Worm (Caenorhabditis elegans): ENCODE measurements around the gene vha-19.
A peak's percentile ranks its signal among the peaks of the same experiment; 100 is the strongest.

The vha-19 gene

DNA sequence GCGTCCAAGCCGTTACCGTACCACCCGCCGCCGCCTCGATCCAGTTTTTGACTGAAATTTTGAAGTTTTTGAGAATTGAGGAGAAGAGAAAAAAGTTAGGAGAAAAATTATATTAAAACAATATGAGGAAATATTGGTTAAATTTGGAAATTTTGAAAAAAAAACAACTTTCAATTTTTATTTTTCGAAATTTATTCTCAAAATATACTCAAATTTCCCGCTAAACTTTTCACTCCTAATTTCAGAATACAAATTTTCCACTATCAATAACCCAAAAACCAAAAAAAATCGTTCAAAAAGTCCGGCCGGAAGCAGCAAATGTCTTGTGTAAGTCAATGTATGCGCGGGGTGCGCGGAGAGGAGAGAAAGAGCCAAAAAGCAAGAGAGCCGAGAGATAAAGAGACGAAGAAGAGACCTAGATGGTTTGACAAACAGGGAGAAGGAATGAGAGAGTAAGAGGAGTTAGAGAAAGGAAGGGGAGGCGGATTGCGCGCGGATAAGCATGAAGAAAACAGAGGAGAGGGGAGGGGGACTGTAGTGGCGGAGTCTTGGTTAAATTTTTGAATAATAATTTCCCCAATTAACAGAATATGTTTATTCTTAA lies 18.9 kb upstream of the vha-19 start, which contains the start of gene elks-1 (continued):
- TF ChIP-seq pag-3 (tag; optimal IDR thresholded peaks at IDR 0.05; ENCODE audit: borderline replicate concordance) = no peak

DNA sequence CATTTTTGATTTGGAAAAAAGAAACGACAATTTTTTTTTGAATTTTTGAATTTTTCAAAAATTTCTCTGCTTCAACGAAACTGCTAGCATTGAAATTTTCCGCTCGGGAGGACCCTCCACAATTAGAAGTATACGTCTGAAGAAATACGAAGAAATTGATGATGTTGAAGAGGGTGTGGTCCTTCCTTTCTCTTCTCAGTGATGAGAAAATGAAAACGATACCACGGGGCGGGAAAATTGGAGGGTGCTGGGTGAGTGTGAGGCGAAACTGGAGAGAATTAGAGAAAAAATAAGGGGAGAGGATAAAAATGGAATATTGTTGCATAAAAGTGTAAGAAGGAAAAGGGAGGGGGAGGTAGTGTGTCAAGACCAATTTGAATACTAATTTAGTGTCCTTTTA lies 17.0 kb upstream of the vha-19 start:
- TF ChIP-seq unc-42 (tag; optimal IDR thresholded peaks at IDR 0.05) (peak; percentile 12), ceh-6 (GFP tag; optimal IDR thresholded peaks at IDR 0.05) (no peak), ceh-9 (tag; optimal IDR thresholded peaks at IDR 0.05) (no peak), C38D4.7 (GFP tag; optimal IDR thresholded peaks at IDR 0.05) (no peak), fkh-6 (tag; optimal IDR thresholded peaks at IDR 0.05) (no peak), ref-2 (tag; optimal IDR thresholded peaks at IDR 0.05) (peak; percentile 27), nhr-232 (tag; optimal IDR thresholded peaks at IDR 0.05) (no peak), hlh-30 (tag; optimal IDR thresholded peaks at IDR 0.05; ENCODE audit: insufficient read depth) (no peak), Y22D7AL.16 (tag; optimal IDR thresholded peaks at IDR 0.05) (no peak), pqm-1 (tag; optimal IDR thresholded peaks at IDR 0.05) (no peak), ceh-34 (tag; optimal IDR thresholded peaks at IDR 0.05) (no peak)

DNA sequence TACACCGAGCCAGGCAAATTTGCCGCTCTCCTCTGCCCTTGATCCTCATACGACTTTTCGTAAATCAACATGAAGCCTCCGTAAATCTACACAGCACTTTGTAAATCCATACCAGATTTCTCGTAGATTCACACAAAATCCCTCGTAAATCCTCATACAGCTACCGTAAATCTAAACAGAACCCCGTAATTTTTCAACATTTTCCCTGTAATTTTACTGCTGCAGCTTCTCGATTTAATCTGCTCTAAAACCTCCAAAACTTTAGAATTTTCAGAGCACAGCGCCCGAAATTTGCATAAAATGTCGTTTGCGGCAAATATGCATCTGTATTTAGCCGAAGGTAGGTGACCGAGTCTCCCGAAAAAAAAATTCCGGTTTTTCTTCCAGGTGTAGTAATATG lies 14.2 kb upstream of the vha-19 start, which contains the start of gene F42A6.1:
Gene F42A6.1 (plus strand): TSS at position 301 of the 400 bp plus-strand sequence.
- TF ChIP-seq C08G9.2 (tag; optimal IDR thresholded peaks at IDR 0.05) (no peak), mec-3 (tag; optimal IDR thresholded peaks at IDR 0.05; ENCODE audit: borderline replicate concordance) (no peak), unc-86 (tag; optimal IDR thresholded peaks at IDR 0.05) (no peak), T23F11.4 (GFP tag; optimal IDR thresholded peaks at IDR 0.05) (no peak), zip-5 (tag; optimal IDR thresholded peaks at IDR 0.05) (no peak), ceh-2 (tag; optimal IDR thresholded peaks at IDR 0.05) (no peak), nfya-1 (tag; optimal IDR thresholded peaks at IDR 0.05) (no peak), ceh-34 (tag; optimal IDR thresholded peaks at IDR 0.05) (no peak), pqm-1 (tag; optimal IDR thresholded peaks at IDR 0.05) (no peak)

DNA sequence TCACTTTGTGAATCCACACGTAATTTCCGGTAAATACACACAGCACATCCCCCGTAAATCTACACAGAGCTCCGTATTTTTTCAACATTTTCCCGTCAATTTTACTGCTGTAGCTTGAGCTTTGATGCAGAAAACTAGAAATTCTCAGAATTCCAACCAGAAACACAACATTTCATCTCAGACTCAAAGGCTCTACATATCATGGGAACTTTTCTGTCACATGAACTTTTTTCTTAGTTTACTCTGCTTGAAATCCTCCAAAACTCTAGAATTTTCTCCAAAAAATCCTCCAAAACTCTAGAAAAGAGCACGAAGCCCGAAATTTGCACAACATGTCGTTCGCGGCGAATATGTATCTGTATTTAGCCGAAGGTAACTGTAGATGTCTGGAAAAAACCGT lies 5.8 kb upstream of the vha-19 start, which contains the start of gene Y55H10A.2:
Gene Y55H10A.2 (plus strand): TSS at position 301 of the 400 bp plus-strand sequence.
- TF ChIP-seq madf-2 (tag; optimal IDR thresholded peaks at IDR 0.05) = no peak
- TF ChIP-seq ceh-14 (tag; optimal IDR thresholded peaks at IDR 0.05) = no peak
- TF ChIP-seq odd-2 (tag; optimal IDR thresholded peaks at IDR 0.05) = no peak
- no peak for TF ChIP-seq ceh-24 (tag; optimal IDR thresholded peaks at IDR 0.05)
- no peak for TF ChIP-seq K09A11.1 (tag; optimal IDR thresholded peaks at IDR 0.05; ENCODE audit: insufficient read depth)
- no peak for TF ChIP-seq Y22D7AL.16 (tag; optimal IDR thresholded peaks at IDR 0.05)
- TF ChIP-seq mec-3 (tag; optimal IDR thresholded peaks at IDR 0.05; ENCODE audit: borderline replicate concordance) = no peak
- no peak for TF ChIP-seq nhr-11 (tag; optimal IDR thresholded peaks at IDR 0.05)
- TF ChIP-seq hlh-30 (tag; optimal IDR thresholded peaks at IDR 0.05; ENCODE audit: insufficient read depth) = no peak
- no peak for TF ChIP-seq ceh-9 (tag; optimal IDR thresholded peaks at IDR 0.05)
- no peak for TF ChIP-seq nfya-1 (tag; optimal IDR thresholded peaks at IDR 0.05)
- TF ChIP-seq T23F11.4 (GFP tag; optimal IDR thresholded peaks at IDR 0.05) = no peak
- no peak for TF ChIP-seq ref-2 (tag; optimal IDR thresholded peaks at IDR 0.05)
- no peak for TF ChIP-seq F13H6.1 (tag; optimal IDR thresholded peaks at IDR 0.05)
- TF ChIP-seq tbx-2 (tag; optimal IDR thresholded peaks at IDR 0.05) = no peak
- no peak for TF ChIP-seq ceh-18 (tag; optimal IDR thresholded peaks at IDR 0.05)
- TF ChIP-seq fax-1 (tag; optimal IDR thresholded peaks at IDR 0.05) = no peak
- TF ChIP-seq hlh-6 (tag; optimal IDR thresholded peaks at IDR 0.05) = no peak
- no peak for TF ChIP-seq zip-5 (tag; optimal IDR thresholded peaks at IDR 0.05)

DNA sequence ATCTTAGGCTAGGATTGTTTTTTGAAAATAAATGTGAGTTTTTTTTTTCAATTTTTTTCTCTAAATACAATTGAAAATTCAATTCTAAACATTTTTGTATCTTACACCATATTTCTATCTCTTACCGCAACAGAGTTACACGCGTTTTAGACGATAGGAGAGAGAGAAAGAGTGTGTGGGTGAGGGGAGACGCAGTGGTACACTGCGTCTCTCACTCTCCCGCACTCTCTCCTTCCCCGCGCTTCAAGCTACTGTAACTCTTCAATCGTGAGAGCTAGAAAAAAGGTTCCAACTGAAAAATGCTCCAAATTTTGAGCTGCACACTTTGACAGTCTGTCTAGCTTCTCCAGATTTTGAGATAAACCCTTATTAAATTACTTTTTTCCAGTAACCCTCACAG lies 5.2 kb upstream of the vha-19 start:
- TF ChIP-seq madf-2 (tag; optimal IDR thresholded peaks at IDR 0.05) (no peak), pag-3 (tag; optimal IDR thresholded peaks at IDR 0.05; ENCODE audit: borderline replicate concordance) (no peak)

DNA sequence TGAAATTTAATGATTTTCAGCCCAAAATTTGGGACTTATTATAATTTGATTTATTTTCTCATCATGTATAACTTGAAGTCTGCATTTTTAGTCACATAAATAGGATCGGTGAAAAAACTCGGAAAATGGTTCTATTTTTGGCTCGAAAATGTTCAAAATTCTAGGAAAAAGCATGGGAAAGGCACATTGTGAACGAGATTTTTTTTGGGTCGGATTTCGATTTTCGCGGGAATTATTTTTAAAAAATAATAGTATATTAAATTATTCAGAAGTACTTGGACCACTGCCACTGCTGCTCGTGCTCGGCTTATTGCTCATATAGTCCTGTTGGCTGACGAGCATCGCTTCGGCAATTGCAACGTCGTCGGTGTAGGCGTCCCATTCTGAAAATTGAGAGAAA lies 4.4 kb downstream of the vha-19 start:
- TF ChIP-seq ceh-31 (tag; optimal IDR thresholded peaks at IDR 0.05) = no peak
- TF ChIP-seq zip-5 (tag; optimal IDR thresholded peaks at IDR 0.05) = no peak
